Fruit fly (Drosophila melanogaster) Kc167 (cell line): ENCODE measurements around the gene CG15399.

ENCODE experiments used
- Myc ChIP-seq: fragments of >200 bp; optimal IDR thresholded peaks from 2 replicates; lab custom pipeline; 2017; ENCODE audit warnings: missing external identifiers
- Sin3A ChIP-seq: fragments of >200 bp; optimal IDR thresholded peaks from 2 replicates; lab custom pipeline; 2018; ENCODE audit warnings: missing external identifiers
- h ChIP-seq: fragments of >200 bp; optimal IDR thresholded peaks from 3 replicates; lab custom pipeline; 2018; ENCODE audit warnings: missing external identifiers
- insv ChIP-seq: fragments of >200 bp; optimal IDR thresholded peaks from 3 replicates; lab custom pipeline; 2018; ENCODE audit warnings: missing external identifiers
- psq ChIP-seq: fragments of >200 bp; optimal IDR thresholded peaks from 2 replicates; lab custom pipeline; 2017; ENCODE audit warnings: missing external identifiers
- ttk ChIP-seq: sonication (Bioruptor generic); optimal IDR thresholded peaks from 2 replicates; lab custom pipeline; 2017; ENCODE audit warnings: missing external identifiers

DNA sequence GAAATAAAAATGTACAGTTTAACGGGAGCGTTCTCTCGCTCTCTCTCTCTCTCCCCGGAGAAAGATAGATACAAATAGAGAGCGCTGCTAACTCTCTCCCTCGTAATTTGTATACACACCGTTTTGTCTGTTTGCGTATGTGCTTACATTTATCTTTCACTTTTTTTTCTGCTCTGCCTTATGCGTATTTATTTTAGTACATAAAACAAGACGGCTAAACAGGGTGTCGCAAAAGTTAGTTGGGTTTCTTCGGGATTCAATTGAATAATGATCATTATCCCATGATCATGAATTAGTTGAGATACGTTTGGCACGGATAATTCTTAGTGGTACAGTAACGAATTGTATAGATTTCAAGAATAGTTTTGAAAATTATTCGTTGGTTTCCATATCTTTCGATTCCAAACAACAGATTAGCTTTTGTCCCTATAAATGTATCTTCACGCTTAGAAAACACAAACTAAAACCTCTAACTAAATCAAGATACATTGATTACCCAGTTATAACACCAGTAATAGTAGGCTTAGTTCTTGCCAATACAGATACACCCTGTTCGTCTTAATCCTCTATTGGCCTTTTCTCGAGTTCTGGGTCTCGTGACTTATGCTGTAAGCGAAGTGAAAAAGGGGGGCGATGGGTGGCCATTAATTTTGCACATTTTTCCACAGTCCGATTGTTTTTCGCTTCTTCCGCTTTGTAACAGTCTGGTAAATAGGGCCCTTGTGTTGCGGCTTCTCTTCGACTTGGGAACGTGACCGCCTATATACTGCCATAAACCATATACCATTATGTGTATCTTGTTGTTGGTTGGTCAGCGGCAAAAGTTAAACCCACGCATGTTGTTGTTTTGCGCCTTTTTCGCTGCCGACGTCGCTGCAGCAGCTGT, 16.9 kb downstream of the CG15399 start:
- TF ChIP-seq h (no peak), psq (no peak), Sin3A (no peak), Myc (lab: Kevin White, UChicago) (no peak), insv (lab: Kevin White, UChicago) (no peak), ttk (no peak)
